Fruit fly (Drosophila melanogaster): Measurements from ENCODE around the gene CAH5.
A peak's percentile ranks its signal among the peaks of the same experiment; 100 is the strongest.

CAH5 gene

DNA sequence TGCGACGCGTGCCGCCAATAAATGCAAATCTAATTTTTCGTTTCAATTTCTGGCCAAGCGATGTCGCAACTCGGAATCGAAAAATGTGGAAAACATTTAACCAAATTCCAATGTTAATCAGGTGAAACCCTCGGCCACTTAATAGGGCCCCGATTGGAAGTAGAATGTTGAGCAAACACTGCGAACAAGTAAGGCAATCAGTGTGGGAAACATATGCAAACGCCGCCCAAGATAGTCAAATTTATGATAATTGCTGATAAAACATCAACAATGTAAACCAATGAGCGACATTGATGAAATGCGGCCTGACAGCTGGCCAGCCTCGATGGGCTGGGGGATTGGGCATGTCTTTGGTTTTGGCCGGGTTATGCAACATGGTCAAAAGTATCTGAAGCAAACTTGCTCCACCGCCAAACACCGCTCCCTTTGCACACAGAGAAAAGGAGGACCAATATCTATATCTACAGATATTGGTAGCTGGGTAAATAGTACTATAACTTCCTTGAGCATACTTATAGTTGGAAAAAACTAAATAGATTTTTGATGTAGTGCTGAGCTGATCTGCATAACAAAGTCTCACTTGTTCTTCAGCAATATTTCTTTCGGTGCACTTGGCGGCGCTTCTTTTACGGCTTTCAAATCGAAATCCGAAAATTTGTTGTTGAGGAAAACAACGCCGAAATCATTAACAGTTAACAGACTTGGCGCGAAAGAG is 15.0 kb upstream of the CAH5 start (continued):
- TF ChIP-seq CG9932 (GFP tag; IDR thresholded peaks at IDR 0.05) (no peak), Mes4 (GFP tag; optimal IDR thresholded peaks at IDR 0.05) (peak; percentile 45), sc (optimal IDR thresholded peaks at IDR 0.05) (no peak), sc (GFP tag; optimal IDR thresholded peaks at IDR 0.05) (peak; percentile 47), lbe (GFP tag; optimal IDR thresholded peaks at IDR 0.05) (no peak), Lpt (GFP tag; optimal IDR thresholded peaks at IDR 0.05) (no peak), gce (GFP tag; IDR thresholded peaks at IDR 0.05) (peak; percentile 72; the same call in 2 of the 3 replicates), CG9727 (GFP tag; optimal IDR thresholded peaks at IDR 0.05) (no peak), Hand (GFP tag; optimal IDR thresholded peaks at IDR 0.05) (no peak), cg (GFP tag; optimal IDR thresholded peaks at IDR 0.05) (no peak), CG10209 (GFP tag; optimal IDR thresholded peaks at IDR 0.05) (peak; percentile 65), CG8765 (GFP tag; IDR thresholded peaks at IDR 0.05) (no peak), Bgb (GFP tag; IDR thresholded peaks at IDR 0.05; ENCODE audit: partially characterized antibody) (no peak), Taf1 (GFP tag; IDR thresholded peaks at IDR 0.05) (no peak), ac (GFP tag; optimal IDR thresholded peaks at IDR 0.05) (no peak), CG11093 (GFP tag; IDR thresholded peaks at IDR 0.05) (peak; percentile 81), crol (GFP tag; IDR thresholded peaks at IDR 0.05) (no peak), CG8924 (tag; optimal IDR thresholded peaks at IDR 0.05) (peak; percentile 83), CG31224 (GFP tag; IDR thresholded peaks at IDR 0.05) (no peak), Jarid2 (GFP tag; optimal IDR thresholded peaks at IDR 0.05) (peak; percentile 18), Ravus (GFP tag; IDR thresholded peaks at IDR 0.05) (no peak), CG4854 (GFP tag; optimal IDR thresholded peaks at IDR 0.05) (peak; percentile 35), CG17361 (GFP tag; IDR thresholded peaks at IDR 0.05) (peak; percentile 79), CG18764 (GFP tag; optimal IDR thresholded peaks at IDR 0.05) (peak; percentile 59), ERR (GFP tag; optimal IDR thresholded peaks at IDR 0.05) (peak; percentile 4), sens-2 (GFP tag; IDR thresholded peaks at IDR 0.05) (peak; percentile 66), tll (GFP tag; optimal IDR thresholded peaks at IDR 0.05) (no peak), bab2 (GFP tag; optimal IDR thresholded peaks at IDR 0.05) (peak; percentile 73), Mad (GFP tag; optimal IDR thresholded peaks at IDR 0.05) (peak; percentile 11), CG17912 (GFP tag; optimal IDR thresholded peaks at IDR 0.05) (no peak), PHDP (tag; optimal IDR thresholded peaks at IDR 0.05) (peak; percentile 67), Elba2 (GFP tag; optimal IDR thresholded peaks at IDR 0.05) (no peak), CG10321 (GFP tag; IDR thresholded peaks at IDR 0.05) (no peak), MTF-1 (GFP tag; optimal IDR thresholded peaks at IDR 0.05; ENCODE audit: borderline replicate concordance) (peak; percentile 71), Rx (GFP tag; IDR thresholded peaks at IDR 0.05) (peak; percentile 81), stc (GFP tag; IDR thresholded peaks at IDR 0.05) (peak; percentile 82), CG7357 (GFP tag; IDR thresholded peaks at IDR 0.05) (peak; percentile 64), CG2202 (tag; optimal IDR thresholded peaks at IDR 0.05) (no peak), CG32772 (GFP tag; IDR thresholded peaks at IDR 0.05) (peak; percentile 75), CG7928 (GFP tag; optimal IDR thresholded peaks at IDR 0.05) (no peak), dmrt99B (tag; optimal IDR thresholded peaks at IDR 0.05) (peak; percentile 89), grn (GFP tag; optimal IDR thresholded peaks at IDR 0.05) (peak; percentile 38), crc (GFP tag; optimal IDR thresholded peaks at IDR 0.05) (peak; percentile 17), CG18599 (GFP tag; optimal IDR thresholded peaks at IDR 0.05) (peak; percentile 46), lilli (GFP tag; optimal IDR thresholded peaks at IDR 0.05) (peak; percentile 31), B-H1 (GFP tag; IDR thresholded peaks at IDR 0.05) (peak; percentile 78), CG10654 (GFP tag; optimal IDR thresholded peaks at IDR 0.05) (peak; percentile 70), CG6272 (GFP tag; IDR thresholded peaks at IDR 0.05) (peak; percentile 67), CG4820 (GFP tag; optimal IDR thresholded peaks at IDR 0.05) (peak; percentile 76), CG11695 (GFP tag; IDR thresholded peaks at IDR 0.05) (peak; percentile 78), ttk (GFP tag; IDR thresholded peaks at IDR 0.05) (peak; percentile 76)
